Worm (Caenorhabditis elegans) whole organism, L3 larva: ENCODE measurements around the gene Y57G7A.3.

Source experiments
- lin-39 ChIP-seq: fragments of 150-350 bp; optimal IDR thresholded peaks from 2 replicates; lab custom pipeline; 2018; ENCODE audit warnings: missing biosample characterization, missing genetic modification reagents, missing genetic modification characterization
- nhr-237 ChIP-seq: fragments of 150-350 bp; optimal IDR thresholded peaks from 2 replicates; lab custom pipeline; 2014; ENCODE audit warnings: missing biosample characterization, missing genetic modification characterization
- nhr-28 ChIP-seq: fragments of 150-350 bp; optimal IDR thresholded peaks from 2 replicates; lab custom pipeline; 2014; ENCODE audit warnings: missing biosample characterization, missing genetic modification characterization
- unc-39 ChIP-seq: sonication (generic microtip); optimal IDR thresholded peaks from 4 replicates; lab custom pipeline; 2017; ENCODE audit warnings: missing biosample characterization, missing genetic modification characterization

DNA sequence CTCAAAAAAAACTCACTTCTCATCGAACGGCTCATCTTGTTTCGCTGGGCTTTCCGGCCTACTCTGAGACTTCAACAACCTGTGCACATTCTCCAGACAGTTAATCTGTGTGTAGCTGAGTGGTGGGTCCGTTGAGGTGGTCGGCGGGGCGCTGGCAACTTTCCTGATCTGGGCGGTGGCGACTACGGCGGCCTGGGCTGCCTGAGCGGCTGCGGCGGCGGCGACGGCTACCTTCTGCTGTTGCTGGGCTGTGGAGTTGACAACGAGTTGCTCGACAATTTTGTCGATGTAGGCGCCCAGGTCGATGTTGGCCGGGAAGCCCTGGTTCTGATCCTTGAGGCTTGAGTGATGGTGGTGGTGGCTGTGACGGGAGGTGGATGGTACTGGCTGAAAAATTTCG is 49.6 kb upstream of the Y57G7A.3 start:
- TF ChIP-seq nhr-237 (tag; lab: Kevin White, UChicago) (no peak), lin-39 (tag; lab: Kevin White, UChicago) (no peak), nhr-28 (tag; lab: Kevin White, UChicago) (no peak), unc-39 (no peak)
